Worm (Caenorhabditis elegans): ENCODE data around the gene F53F4.4.

ce11 chrV:13566967-13567366, 26.2 kb upstream of the F53F4.4 start:
- TF ChIP-seq snpc-4 (tag; optimal IDR thresholded peaks at IDR 0.05) (no peak), lin-13 (tag; optimal IDR thresholded peaks at IDR 0.05) (no peak), nhr-237 (tag; optimal IDR thresholded peaks at IDR 0.05) (no peak), nhr-28 (tag; optimal IDR thresholded peaks at IDR 0.05) (no peak), pha-4 (tag; optimal IDR thresholded peaks at IDR 0.05) (no peak), ham-2 (GFP tag; optimal IDR thresholded peaks at IDR 0.05) (no peak), ztf-11 (tag; optimal IDR thresholded peaks at IDR 0.05) (no peak), hlh-1 (tag; optimal IDR thresholded peaks at IDR 0.05) (no peak), M03D4.4 (tag; optimal IDR thresholded peaks at IDR 0.05) (no peak), ces-1 (GFP tag; optimal IDR thresholded peaks at IDR 0.05) (no peak), elt-1 (tag; optimal IDR thresholded peaks at IDR 0.05; ENCODE audit: borderline replicate concordance, insufficient read depth) (no peak), tbx-8 (GFP tag; optimal IDR thresholded peaks at IDR 0.05) (no peak)

Measured in whole organism, mixed stage, embryonic.